Fruit fly (Drosophila melanogaster): ENCODE results near the gene Kif19A.

Kif19A gene

DNA sequence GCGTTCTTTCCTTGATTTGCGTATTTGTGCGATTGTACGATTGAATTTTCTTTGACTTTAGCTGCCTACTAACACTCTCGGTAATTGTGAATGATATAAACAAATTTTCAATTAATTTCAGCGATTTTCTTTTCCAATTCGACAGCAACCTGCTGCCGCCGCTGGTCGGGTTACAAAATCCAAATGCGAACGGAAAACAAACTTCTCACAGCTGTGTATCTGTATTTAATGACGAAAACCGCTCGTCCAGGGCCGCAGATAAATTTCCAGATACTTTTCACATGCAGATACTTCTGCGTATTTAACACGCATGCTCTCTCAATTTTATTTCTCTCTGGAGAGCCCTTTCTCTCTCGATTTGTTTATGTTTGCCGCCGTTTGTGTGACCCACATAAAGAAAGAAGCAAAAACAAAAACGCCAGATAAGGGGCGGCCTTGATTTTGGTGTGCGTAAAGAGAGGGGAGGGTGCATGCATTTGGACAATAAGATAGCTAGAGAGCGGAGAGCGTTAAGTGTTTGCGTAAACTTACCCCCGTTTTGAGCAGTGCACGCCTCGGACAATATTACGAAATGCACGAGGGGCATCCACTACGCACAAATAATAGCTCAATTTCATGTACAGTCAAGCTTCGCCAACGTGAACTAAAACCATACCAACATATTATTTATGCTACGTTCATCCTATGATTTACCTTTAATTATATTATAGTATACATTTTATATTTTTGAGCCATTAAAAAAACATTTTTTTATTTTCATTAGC lies 9.9 kb downstream of the Kif19A start, which contains the start of gene CG12402 (continued):
- TF ChIP-seq onecut (GFP tag; IDR thresholded peaks at IDR 0.05) (peak; percentile 83), Dfd (GFP tag; optimal IDR thresholded peaks at IDR 0.05) (no peak), dpn (GFP tag; optimal IDR thresholded peaks at IDR 0.05) (peak; percentile 73 to 86), CG4820 (GFP tag; optimal IDR thresholded peaks at IDR 0.05) (peak; percentile 77), CG15073 (GFP tag; optimal IDR thresholded peaks at IDR 0.05) (no peak), CG18011 (GFP tag; optimal IDR thresholded peaks at IDR 0.05) (peak; percentile 54), tio (GFP tag; optimal IDR thresholded peaks at IDR 0.05) (peak; percentile 71), Trl (optimal IDR thresholded peaks at IDR 0.05) (peak; percentile 94 to 96), Trl (GFP tag; optimal IDR thresholded peaks at IDR 0.05) (peak; percentile 87), CG2875 (GFP tag; optimal IDR thresholded peaks at IDR 0.05) (peak; percentile 84), CG2120 (GFP tag; optimal IDR thresholded peaks at IDR 0.05) (peak; percentile 67), sqz (GFP tag; optimal IDR thresholded peaks at IDR 0.05) (peak; percentile 86), CG34224 (GFP tag; IDR thresholded peaks at IDR 0.05; ENCODE audit: partially characterized antibody) (peak; percentile 59; the same call in 2 of the 3 replicates), CG18476 (GFP tag; optimal IDR thresholded peaks at IDR 0.05) (peak; percentile 73), CG9817 (tag; optimal IDR thresholded peaks at IDR 0.05) (peak; percentile 65), Jarid2 (GFP tag; optimal IDR thresholded peaks at IDR 0.05) (peak; percentile 11), HmgZ (tag; optimal IDR thresholded peaks at IDR 0.05) (peak; percentile 73), Lpt (GFP tag; optimal IDR thresholded peaks at IDR 0.05) (no peak), CG1832 (GFP tag; optimal IDR thresholded peaks at IDR 0.05) (no peak), danr (GFP tag; IDR thresholded peaks at IDR 0.05) (peak; percentile 70), dmrt11E (tag; optimal IDR thresholded peaks at IDR 0.05) (peak; percentile 73), CG6254 (GFP tag; optimal IDR thresholded peaks at IDR 0.05) (peak; percentile 84), gcm2 (GFP tag; optimal IDR thresholded peaks at IDR 0.05) (peak; percentile 59), CG17361 (GFP tag; IDR thresholded peaks at IDR 0.05) (peak; percentile 89), CG31441 (GFP tag; IDR thresholded peaks at IDR 0.05) (peak; percentile 95), bbx (GFP tag; IDR thresholded peaks at IDR 0.05; ENCODE audit: partially characterized antibody) (no peak), CG16863 (GFP tag; optimal IDR thresholded peaks at IDR 0.05) (peak; percentile 71), gce (GFP tag; IDR thresholded peaks at IDR 0.05) (peak; percentile 84), BtbVII (GFP tag; optimal IDR thresholded peaks at IDR 0.05) (peak; percentile 80), emc (GFP tag; optimal IDR thresholded peaks at IDR 0.05) (no peak), chinmo (GFP tag; IDR thresholded peaks at IDR 0.05; ENCODE audit: partially characterized antibody) (peak; percentile 100), CG10431 (GFP tag; optimal IDR thresholded peaks at IDR 0.05) (no peak), usp (GFP tag; optimal IDR thresholded peaks at IDR 0.05) (no peak), CG7357 (GFP tag; IDR thresholded peaks at IDR 0.05) (peak; percentile 73; the same call in 2 of the 3 replicates), Mes4 (GFP tag; optimal IDR thresholded peaks at IDR 0.05) (peak; percentile 56), CG7928 (GFP tag; optimal IDR thresholded peaks at IDR 0.05) (peak; percentile 49), Fer3 (tag; optimal IDR thresholded peaks at IDR 0.05) (peak; percentile 83), CG6175 (GFP tag; IDR thresholded peaks at IDR 0.05) (peak; percentile 52; the same call in 1 of the 3 replicates), HLH54F (GFP tag; optimal IDR thresholded peaks at IDR 0.05) (peak; percentile 19), zfh2 (GFP tag; optimal IDR thresholded peaks at IDR 0.05) (no peak), CG12236 (GFP tag; optimal IDR thresholded peaks at IDR 0.05) (no peak), Deaf1 (tag; optimal IDR thresholded peaks at IDR 0.05) (peak; percentile 70), Bteb2 (GFP tag; optimal IDR thresholded peaks at IDR 0.05) (peak; percentile 9), B-H1 (GFP tag; IDR thresholded peaks at IDR 0.05) (peak; percentile 89), Dll (GFP tag; IDR thresholded peaks at IDR 0.05; ENCODE audit: partially characterized antibody) (peak; percentile 67; the same call in 3 of the 4 replicates), slbo (GFP tag; IDR thresholded peaks at IDR 0.05) (peak; percentile 80), CG14710 (tag; optimal IDR thresholded peaks at IDR 0.05) (peak; percentile 66), CG17568 (GFP tag; optimal IDR thresholded peaks at IDR 0.05) (peak; percentile 99), Doc2 (GFP tag; IDR thresholded peaks at IDR 0.05) (no peak), Xrp1 (GFP tag; IDR thresholded peaks at IDR 0.05) (peak; percentile 91)
